Worm (Caenorhabditis elegans): ENCODE data around the gene npax-3.

Gene npax-3

DNA sequence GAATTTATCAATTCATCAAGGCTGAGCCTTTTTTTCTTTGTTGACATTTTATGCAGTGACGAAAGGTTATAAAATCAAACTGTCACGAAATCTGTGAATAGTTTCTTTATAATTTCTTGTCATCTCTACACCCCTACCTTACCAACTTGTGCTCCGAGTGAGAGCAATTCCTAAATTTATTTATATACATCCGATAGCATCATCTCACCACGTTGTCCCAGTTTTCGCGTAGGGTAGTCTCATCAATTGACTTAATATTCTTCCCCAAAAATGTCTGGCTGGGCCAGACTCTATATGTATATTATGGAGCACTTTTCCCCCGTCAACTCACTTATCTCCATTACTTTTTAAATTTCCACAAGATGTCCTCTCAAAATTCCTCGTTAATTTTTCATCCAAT is 2.6 kb downstream of the npax-3 start:
- TF ChIP-seq klf-2 (GFP tag; conservative IDR thresholded peaks at IDR 0.05): no peak
- 0 out of 2 replicates have a peak, but pooled peaks have one; percentile 18 for TF ChIP-seq ztf-23 (GFP tag; IDR thresholded peaks at IDR 0.05)

DNA sequence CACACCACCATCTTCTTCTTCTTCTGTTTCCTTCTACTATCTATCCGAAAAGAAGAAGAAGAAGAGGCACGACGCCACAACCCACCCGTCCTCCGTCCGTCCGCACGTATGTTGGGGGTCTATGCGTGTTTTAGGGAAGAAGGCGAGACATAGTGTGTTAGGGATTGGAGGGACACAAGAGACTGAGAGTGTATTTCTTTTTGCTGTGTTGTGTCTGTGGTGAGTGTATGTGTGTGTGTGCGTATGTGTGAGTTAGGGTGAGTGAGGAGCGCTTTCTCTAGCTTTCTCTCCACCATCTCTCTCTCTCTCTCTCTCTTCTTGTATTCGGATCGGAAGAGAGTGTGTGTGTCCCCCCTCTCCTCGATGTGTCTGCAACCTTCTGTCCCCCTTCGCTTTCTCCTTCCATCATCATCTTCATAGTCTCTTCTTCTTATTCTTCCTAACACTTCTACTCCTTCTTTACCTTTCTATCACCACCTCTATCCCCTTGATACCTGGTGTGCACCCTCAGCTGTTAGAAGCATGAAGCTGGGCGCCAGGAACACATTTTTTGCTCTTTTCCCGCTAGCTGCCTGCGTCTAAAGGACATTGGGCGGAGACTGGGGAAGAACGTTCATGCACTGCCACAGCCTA is 6.2 kb downstream of the npax-3 start:
- peak; percentile 54; the same call in 1 of the 2 replicates for TF ChIP-seq klf-2 (GFP tag; conservative IDR thresholded peaks at IDR 0.05)
- no peak for TF ChIP-seq med-1 (GFP tag; optimal IDR thresholded peaks at IDR 0.05; ENCODE audit: insufficient read depth)
- TF ChIP-seq T22C8.4 (GFP tag; IDR thresholded peaks at IDR 0.05): no peak
- TF ChIP-seq flt-1 (GFP tag; IDR thresholded peaks at IDR 0.05): peak; percentile 68; the same call in 1 of the 2 replicates
- TF ChIP-seq ztf-29 (GFP tag; IDR thresholded peaks at IDR 0.05): peak; percentile 65
- TF ChIP-seq cog-1 (tag; optimal IDR thresholded peaks at IDR 0.05): peak; percentile 91
- TF ChIP-seq tab-1 (GFP tag; IDR thresholded peaks at IDR 0.05): no peak
- TF ChIP-seq ref-1 (GFP tag; conservative IDR thresholded peaks at IDR 0.05): 0 out of 2 replicates have a peak, but pooled peaks have one; percentile 23
- TF ChIP-seq ztf-23 (GFP tag; IDR thresholded peaks at IDR 0.05): no peak

DNA sequence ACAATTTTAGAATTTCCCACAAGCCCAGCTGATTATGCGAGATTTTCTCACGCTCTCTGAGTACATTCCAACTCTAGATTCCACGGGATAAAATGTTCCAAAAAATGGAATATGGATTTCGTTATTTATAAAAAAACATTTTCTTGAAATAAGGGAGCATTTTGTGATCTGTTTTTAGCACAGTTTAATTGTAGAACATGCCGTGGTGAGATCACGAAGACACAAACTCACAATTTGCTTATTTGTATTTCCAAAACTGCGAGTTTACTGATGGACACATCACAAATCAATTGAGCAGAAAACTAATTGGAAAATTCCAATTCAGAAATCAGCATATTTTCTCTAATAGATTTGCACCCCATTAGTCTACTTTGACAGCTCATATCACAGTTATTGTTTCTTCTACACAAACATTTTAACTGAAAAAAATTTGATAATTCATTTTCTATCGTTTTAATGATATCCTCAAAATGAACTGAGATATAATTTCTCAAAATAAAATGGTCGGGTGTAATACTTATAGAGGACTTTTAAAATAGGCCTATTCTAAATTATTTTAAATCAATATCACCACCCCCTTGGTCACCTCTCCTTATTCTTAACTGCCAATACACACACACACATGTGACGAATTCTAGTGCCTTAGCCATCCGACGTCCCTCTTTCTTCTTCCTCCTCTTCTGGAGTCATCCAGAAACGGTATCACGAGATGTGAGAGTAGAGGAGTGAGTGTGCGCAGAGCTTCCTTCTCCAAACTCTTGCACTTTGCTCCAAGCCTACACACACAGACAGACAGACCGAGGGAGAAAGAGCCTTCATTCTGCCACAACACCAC is 6.9 kb downstream of the npax-3 start:
- TF ChIP-seq ref-1 (GFP tag; conservative IDR thresholded peaks at IDR 0.05): no peak
- no peak for TF ChIP-seq tab-1 (GFP tag; IDR thresholded peaks at IDR 0.05)
- TF ChIP-seq ztf-23 (GFP tag; IDR thresholded peaks at IDR 0.05): no peak
- TF ChIP-seq ztf-29 (GFP tag; IDR thresholded peaks at IDR 0.05): no peak
- no peak for TF ChIP-seq T22C8.4 (GFP tag; IDR thresholded peaks at IDR 0.05)
- TF ChIP-seq klf-2 (GFP tag; conservative IDR thresholded peaks at IDR 0.05): no peak

ce11 chrIV:10820114-10820513 is 7.8 kb downstream of the npax-3 start:
- TF ChIP-seq med-1 (GFP tag; optimal IDR thresholded peaks at IDR 0.05; ENCODE audit: insufficient read depth): no peak
- no peak for TF ChIP-seq tab-1 (GFP tag; IDR thresholded peaks at IDR 0.05)
- TF ChIP-seq ref-1 (GFP tag; conservative IDR thresholded peaks at IDR 0.05): no peak
- no peak for TF ChIP-seq T22C8.4 (GFP tag; IDR thresholded peaks at IDR 0.05)
- no peak for TF ChIP-seq klf-2 (GFP tag; conservative IDR thresholded peaks at IDR 0.05)
- TF ChIP-seq ztf-23 (GFP tag; IDR thresholded peaks at IDR 0.05): no peak
- no peak for TF ChIP-seq cog-1 (tag; optimal IDR thresholded peaks at IDR 0.05)
- TF ChIP-seq flt-1 (GFP tag; IDR thresholded peaks at IDR 0.05): no peak
- no peak for TF ChIP-seq ztf-29 (GFP tag; IDR thresholded peaks at IDR 0.05)

DNA sequence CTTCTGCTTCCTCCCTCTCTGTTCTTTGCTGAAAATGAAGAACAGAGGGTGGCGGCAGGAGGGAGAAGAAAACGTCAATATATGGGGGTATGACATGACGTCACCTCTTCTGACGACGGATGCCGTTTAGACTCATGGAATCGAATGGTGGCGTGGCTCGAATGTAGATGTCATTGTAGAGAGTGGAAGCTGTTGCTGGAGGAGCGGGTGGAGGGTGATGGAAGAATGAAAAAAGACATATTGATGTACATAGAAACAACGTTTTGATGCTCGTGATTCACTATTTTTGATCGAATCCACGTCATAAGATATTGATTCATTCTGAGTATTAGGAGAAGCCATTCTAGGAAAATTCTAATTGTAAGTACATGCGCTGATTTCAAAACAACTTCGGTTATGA is 8.9 kb downstream of the npax-3 start:
- TF ChIP-seq ztf-23 (GFP tag; IDR thresholded peaks at IDR 0.05) (no peak), cog-1 (tag; optimal IDR thresholded peaks at IDR 0.05) (no peak), T22C8.4 (GFP tag; IDR thresholded peaks at IDR 0.05) (no peak), ztf-29 (GFP tag; IDR thresholded peaks at IDR 0.05) (no peak), ref-1 (GFP tag; conservative IDR thresholded peaks at IDR 0.05) (no peak), med-1 (GFP tag; optimal IDR thresholded peaks at IDR 0.05; ENCODE audit: insufficient read depth) (no peak), tab-1 (GFP tag; IDR thresholded peaks at IDR 0.05) (no peak), flt-1 (GFP tag; IDR thresholded peaks at IDR 0.05) (no peak), klf-2 (GFP tag; conservative IDR thresholded peaks at IDR 0.05) (0 out of 2 replicates have a peak, but pooled peaks have one; percentile 15)

- no peak for TF ChIP-seq T22C8.4 (GFP tag; IDR thresholded peaks at IDR 0.05)
- no peak for TF ChIP-seq klf-2 (GFP tag; conservative IDR thresholded peaks at IDR 0.05)
- no peak; the same call in 1 of the 2 replicates for TF ChIP-seq ztf-29 (GFP tag; IDR thresholded peaks at IDR 0.05)
- peak; percentile 58 for TF ChIP-seq cog-1 (tag; optimal IDR thresholded peaks at IDR 0.05)
- peak; percentile 74 for TF ChIP-seq tab-1 (GFP tag; IDR thresholded peaks at IDR 0.05)
- peak; percentile 54; the same call in 1 of the 2 replicates for TF ChIP-seq flt-1 (GFP tag; IDR thresholded peaks at IDR 0.05)
- 0 out of 2 replicates have a peak, but pooled peaks have one; percentile 33 for TF ChIP-seq ztf-23 (GFP tag; IDR thresholded peaks at IDR 0.05)
- no peak for TF ChIP-seq med-1 (GFP tag; optimal IDR thresholded peaks at IDR 0.05; ENCODE audit: insufficient read depth)
- no peak for TF ChIP-seq ref-1 (GFP tag; conservative IDR thresholded peaks at IDR 0.05)
Observed at ce11 chrIV:10817030-10817429, 10.9 kb downstream of the npax-3 start.

DNA sequence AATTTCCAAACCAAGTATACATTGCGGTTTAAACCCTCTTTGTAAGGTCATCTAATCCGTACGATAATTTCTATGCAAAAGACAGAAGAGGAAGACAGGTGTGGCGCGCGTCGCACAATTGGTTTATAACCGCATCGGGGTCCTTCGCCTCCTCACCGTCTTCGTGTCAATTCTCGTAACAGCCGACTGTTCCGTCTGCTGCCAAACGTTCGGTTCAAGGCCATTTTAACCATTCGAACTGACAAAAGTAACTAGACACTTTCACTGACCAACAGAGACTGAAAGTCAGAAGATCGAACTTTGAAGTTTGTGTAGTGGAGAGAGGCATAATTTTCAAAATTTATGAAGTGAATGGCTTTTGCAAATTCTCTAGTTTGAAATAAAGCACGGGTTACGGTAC is 12.0 kb downstream of the npax-3 start:
- TF ChIP-seq klf-2 (GFP tag; conservative IDR thresholded peaks at IDR 0.05): no peak
- TF ChIP-seq ztf-29 (GFP tag; IDR thresholded peaks at IDR 0.05): no peak
- no peak for TF ChIP-seq tab-1 (GFP tag; IDR thresholded peaks at IDR 0.05)
- no peak for TF ChIP-seq T22C8.4 (GFP tag; IDR thresholded peaks at IDR 0.05)
- no peak for TF ChIP-seq med-1 (GFP tag; optimal IDR thresholded peaks at IDR 0.05; ENCODE audit: insufficient read depth)
- TF ChIP-seq ref-1 (GFP tag; conservative IDR thresholded peaks at IDR 0.05): no peak
- no peak for TF ChIP-seq flt-1 (GFP tag; IDR thresholded peaks at IDR 0.05)
- TF ChIP-seq cog-1 (tag; optimal IDR thresholded peaks at IDR 0.05): no peak
- no peak for TF ChIP-seq ztf-23 (GFP tag; IDR thresholded peaks at IDR 0.05)

DNA sequence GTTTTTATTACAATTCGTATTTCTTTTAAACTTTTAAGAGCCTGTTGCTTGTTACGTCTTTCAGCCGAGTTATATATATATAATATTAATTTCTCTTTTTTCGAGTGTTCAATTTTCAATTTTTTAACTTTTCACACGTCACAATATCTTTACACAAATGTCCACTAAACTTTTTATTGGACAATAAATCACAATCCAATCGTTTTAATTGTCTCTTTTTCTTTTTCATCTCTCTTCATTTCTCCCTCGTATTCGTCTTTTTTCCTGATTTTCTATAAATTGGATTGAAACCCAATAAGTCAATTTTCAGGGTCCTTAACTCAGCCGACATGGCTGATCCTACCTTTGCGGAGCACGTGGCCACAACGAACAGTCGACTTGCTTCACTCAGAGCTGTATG is 15.8 kb downstream of the npax-3 start, which contains the start of gene miz-1:
TSS of gene miz-1 (plus strand) at position 301 of the 400 bp plus-strand sequence.
- TF ChIP-seq cog-1 (tag; optimal IDR thresholded peaks at IDR 0.05): no peak
- TF ChIP-seq T22C8.4 (GFP tag; IDR thresholded peaks at IDR 0.05): no peak
- no peak for TF ChIP-seq ztf-23 (GFP tag; IDR thresholded peaks at IDR 0.05)
- TF ChIP-seq ztf-29 (GFP tag; IDR thresholded peaks at IDR 0.05): no peak
- no peak for TF ChIP-seq ref-1 (GFP tag; conservative IDR thresholded peaks at IDR 0.05)
- no peak for TF ChIP-seq tab-1 (GFP tag; IDR thresholded peaks at IDR 0.05)
- no peak for TF ChIP-seq flt-1 (GFP tag; IDR thresholded peaks at IDR 0.05)
- no peak for TF ChIP-seq med-1 (GFP tag; optimal IDR thresholded peaks at IDR 0.05; ENCODE audit: insufficient read depth)

DNA sequence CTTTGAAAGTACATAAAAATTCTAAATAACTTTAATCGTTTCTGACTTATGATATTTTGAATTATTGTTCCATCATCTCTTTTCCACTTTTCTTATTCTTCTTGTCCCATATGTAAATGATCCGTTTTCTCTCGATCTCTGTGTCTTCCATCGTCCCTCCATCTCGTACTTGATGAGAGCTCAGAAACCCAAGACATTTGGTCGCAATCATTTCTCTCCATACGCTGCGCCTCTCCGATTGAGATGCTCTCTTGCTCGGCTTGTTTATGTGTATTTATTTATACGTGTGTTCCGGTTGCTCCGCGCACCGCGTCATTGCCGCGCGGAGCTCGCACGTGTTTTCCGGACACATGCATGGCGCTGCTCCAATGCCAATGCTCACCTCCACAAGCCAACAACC is 16.6 kb downstream of the npax-3 start:
- TF ChIP-seq ztf-23 (GFP tag; IDR thresholded peaks at IDR 0.05): no peak
- no peak for TF ChIP-seq med-1 (GFP tag; optimal IDR thresholded peaks at IDR 0.05; ENCODE audit: insufficient read depth)
- TF ChIP-seq flt-1 (GFP tag; IDR thresholded peaks at IDR 0.05): no peak
- TF ChIP-seq T22C8.4 (GFP tag; IDR thresholded peaks at IDR 0.05): no peak
- TF ChIP-seq tab-1 (GFP tag; IDR thresholded peaks at IDR 0.05): no peak
- TF ChIP-seq ztf-29 (GFP tag; IDR thresholded peaks at IDR 0.05): no peak
- no peak for TF ChIP-seq ref-1 (GFP tag; conservative IDR thresholded peaks at IDR 0.05)
- no peak for TF ChIP-seq klf-2 (GFP tag; conservative IDR thresholded peaks at IDR 0.05)
- TF ChIP-seq cog-1 (tag; optimal IDR thresholded peaks at IDR 0.05): no peak
